Worm (Caenorhabditis elegans) whole organism, late embryonic: ENCODE data around the gene ZK470.1.

Source experiments
- gmeb-2 ChIP-seq: sonication (generic microtip); optimal IDR thresholded peaks from 2 replicates; lab custom pipeline; 2016; ENCODE audit warnings: missing genetic modification characterization, inconsistent platforms, missing compliant biosample characterization
- nhr-11 ChIP-seq: fragments of 150-350 bp; optimal IDR thresholded peaks from 2 replicates; lab custom pipeline; 2014; ENCODE audit warnings: missing biosample characterization, missing genetic modification characterization

DNA sequence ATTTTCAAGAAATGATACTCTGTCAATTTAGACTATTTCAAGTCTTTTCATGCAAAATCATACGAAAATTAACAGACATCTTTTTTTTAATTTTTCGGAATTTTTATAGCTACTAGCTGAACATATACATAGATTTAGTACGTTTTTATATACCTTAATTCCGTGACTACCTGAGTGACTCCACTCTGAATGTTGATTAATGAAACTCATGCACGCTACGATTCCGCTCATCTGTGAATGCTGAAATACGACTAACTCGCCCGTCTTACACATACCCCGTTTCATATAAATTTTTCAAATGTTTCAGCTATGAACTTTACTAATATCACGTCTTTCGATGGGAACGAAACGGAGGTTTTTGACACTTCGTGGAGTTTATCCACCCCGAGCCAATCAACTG is 3.7 kb downstream of the ZK470.1 start, which contains the start of gene ZK470.14:
- TF ChIP-seq nhr-11 (tag; lab: Kevin White, UChicago), result no peak
- TF ChIP-seq gmeb-2, result no peak
